Fruit fly (Drosophila melanogaster): ENCODE results near the gene MtnA.

The MtnA gene

DNA sequence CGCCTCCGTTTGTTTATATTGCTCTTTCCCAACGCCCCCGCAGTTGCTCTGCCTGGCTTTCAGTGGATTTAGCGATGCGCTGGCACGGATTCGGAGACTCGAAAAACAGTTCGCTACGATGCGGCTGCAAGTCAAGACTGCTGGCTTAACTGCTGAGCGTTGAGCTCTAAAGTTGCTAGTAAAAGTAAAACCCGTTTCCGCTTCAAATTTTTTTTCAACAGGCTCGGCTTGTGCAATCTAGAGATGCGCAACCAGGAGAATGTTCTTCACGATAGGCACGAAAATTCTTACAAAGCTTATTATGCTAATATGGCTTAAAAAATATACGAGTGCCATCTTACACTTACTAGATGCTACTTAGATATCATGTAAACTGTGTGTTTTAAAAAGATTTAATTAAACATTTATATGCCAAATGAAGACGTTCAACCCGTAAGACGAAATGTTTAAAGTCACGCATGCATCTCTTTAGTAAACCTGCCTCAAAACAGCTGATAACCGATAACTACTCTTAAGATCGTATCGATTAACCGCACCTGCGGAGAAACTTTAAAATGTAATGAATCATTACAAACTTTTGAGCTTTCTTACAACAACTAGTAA, 36.8 kb downstream of the MtnA start, which contains the start of gene CG12948 (continued):
- no peak for TF ChIP-seq CG8089 (GFP tag; optimal IDR thresholded peaks at IDR 0.05)
- TF ChIP-seq sima (GFP tag; optimal IDR thresholded peaks at IDR 0.05): no peak
- no peak for TF ChIP-seq CG6254 (GFP tag; optimal IDR thresholded peaks at IDR 0.05)
- TF ChIP-seq CG31388 (GFP tag; optimal IDR thresholded peaks at IDR 0.05): no peak
- no peak for TF ChIP-seq ac (GFP tag; optimal IDR thresholded peaks at IDR 0.05)
- no peak for TF ChIP-seq repo (GFP tag; optimal IDR thresholded peaks at IDR 0.05)
- TF ChIP-seq CG17612 (GFP tag; IDR thresholded peaks at IDR 0.05): no peak
- TF ChIP-seq gsb (GFP tag; IDR thresholded peaks at IDR 0.05): no peak
- peak; percentile 40 for TF ChIP-seq CG10267 (tag; optimal IDR thresholded peaks at IDR 0.05)
- TF ChIP-seq Bteb2 (GFP tag; optimal IDR thresholded peaks at IDR 0.05): peak; percentile 16
- 0 out of 2 replicates have a peak, but pooled peaks have one; percentile 19 for TF ChIP-seq onecut (GFP tag; IDR thresholded peaks at IDR 0.05)
- TF ChIP-seq kah (GFP tag; optimal IDR thresholded peaks at IDR 0.05): no peak
- peak; percentile 53 for TF ChIP-seq HLH54F (GFP tag; optimal IDR thresholded peaks at IDR 0.05)
- peak; percentile 12 for TF ChIP-seq CG16863 (GFP tag; optimal IDR thresholded peaks at IDR 0.05)
- peak; percentile 54 for TF ChIP-seq CG13296 (GFP tag; optimal IDR thresholded peaks at IDR 0.05)
- peak in 1 of 2 experiments; percentile 45 for TF ChIP-seq bsh (GFP tag; optimal IDR thresholded peaks at IDR 0.05)
- no peak for TF ChIP-seq CG6175 (GFP tag; IDR thresholded peaks at IDR 0.05)
- peak; percentile 39 for TF ChIP-seq CG12155 (GFP tag; optimal IDR thresholded peaks at IDR 0.05)
- TF ChIP-seq Gsc (GFP tag; IDR thresholded peaks at IDR 0.05): no peak
- no peak for TF ChIP-seq Tbp (GFP tag; optimal IDR thresholded peaks at IDR 0.05)
- TF ChIP-seq CG17829 (tag; optimal IDR thresholded peaks at IDR 0.05): peak; percentile 57
- no peak for TF ChIP-seq NC2β (GFP tag; optimal IDR thresholded peaks at IDR 0.05)
- TF ChIP-seq hth (optimal IDR thresholded peaks at IDR 0.05): no peak
- peak; percentile 55 for TF ChIP-seq Sin3A (optimal IDR thresholded peaks at IDR 0.05)
- TF ChIP-seq CG1233 (GFP tag; optimal IDR thresholded peaks at IDR 0.05): no peak
- peak; percentile 53 for TF ChIP-seq CG14014 (GFP tag; IDR thresholded peaks at IDR 0.05)
- TF ChIP-seq CG1792 (GFP tag; optimal IDR thresholded peaks at IDR 0.05): peak; percentile 16
- TF ChIP-seq dm (GFP tag; optimal IDR thresholded peaks at IDR 0.05): peak; percentile 22
- TF ChIP-seq kni (GFP tag; optimal IDR thresholded peaks at IDR 0.05): peak; percentile 54
- TF ChIP-seq CG11247 (GFP tag; IDR thresholded peaks at IDR 0.05): peak; percentile 18; the same call in 1 of the 2 replicates
- no peak for TF ChIP-seq CG11723 (GFP tag; optimal IDR thresholded peaks at IDR 0.05)
- TF ChIP-seq disco-r (GFP tag; optimal IDR thresholded peaks at IDR 0.05): no peak
- TF ChIP-seq CG16779 (GFP tag; IDR thresholded peaks at IDR 0.05): no peak
- TF ChIP-seq CG14860 (GFP tag; IDR thresholded peaks at IDR 0.05; ENCODE audit: partially characterized antibody): peak; percentile 78; the same call in 2 of the 3 replicates
- 0 out of 2 replicates have a peak, but pooled peaks have one; percentile 16 for TF ChIP-seq HLH3B (GFP tag; IDR thresholded peaks at IDR 0.05)
- no peak for TF ChIP-seq NfI (GFP tag; optimal IDR thresholded peaks at IDR 0.05)
- no peak for TF ChIP-seq ara (GFP tag; IDR thresholded peaks at IDR 0.05)
- TF ChIP-seq CG12942 (GFP tag; optimal IDR thresholded peaks at IDR 0.05): no peak
- no peak for TF ChIP-seq CG32767 (GFP tag; IDR thresholded peaks at IDR 0.05)
- TF ChIP-seq mirr (GFP tag; optimal IDR thresholded peaks at IDR 0.05): no peak
- peak; percentile 56 for TF ChIP-seq schlank (tag; optimal IDR thresholded peaks at IDR 0.05)
- peak; percentile 79 for TF ChIP-seq HLH4C (GFP tag; IDR thresholded peaks at IDR 0.05; ENCODE audit: partially characterized antibody)
- TF ChIP-seq zen (tag; optimal IDR thresholded peaks at IDR 0.05): no peak
- peak; percentile 4 for TF ChIP-seq CG12219 (GFP tag; optimal IDR thresholded peaks at IDR 0.05)
- no peak for TF ChIP-seq stwl (tag; optimal IDR thresholded peaks at IDR 0.05)
- TF ChIP-seq CG2116 (GFP tag; optimal IDR thresholded peaks at IDR 0.05): peak; percentile 57
- TF ChIP-seq kay (GFP tag; optimal IDR thresholded peaks at IDR 0.05): no peak
- TF ChIP-seq CG15696 (tag; optimal IDR thresholded peaks at IDR 0.05): peak; percentile 57
- peak; percentile 52 for TF ChIP-seq CG3995 (GFP tag; optimal IDR thresholded peaks at IDR 0.05)
- 0 out of 3 replicates have a peak, but pooled peaks have one; percentile 40 for TF ChIP-seq tgo (GFP tag; IDR thresholded peaks at IDR 0.05)
- TF ChIP-seq Dip3 (GFP tag; optimal IDR thresholded peaks at IDR 0.05): peak; percentile 45
